Worm (Caenorhabditis elegans): ENCODE measurements around the gene T04A8.18.
A peak's percentile ranks its signal among the peaks of the same experiment; 100 is the strongest.

T04A8.18 gene

DNA sequence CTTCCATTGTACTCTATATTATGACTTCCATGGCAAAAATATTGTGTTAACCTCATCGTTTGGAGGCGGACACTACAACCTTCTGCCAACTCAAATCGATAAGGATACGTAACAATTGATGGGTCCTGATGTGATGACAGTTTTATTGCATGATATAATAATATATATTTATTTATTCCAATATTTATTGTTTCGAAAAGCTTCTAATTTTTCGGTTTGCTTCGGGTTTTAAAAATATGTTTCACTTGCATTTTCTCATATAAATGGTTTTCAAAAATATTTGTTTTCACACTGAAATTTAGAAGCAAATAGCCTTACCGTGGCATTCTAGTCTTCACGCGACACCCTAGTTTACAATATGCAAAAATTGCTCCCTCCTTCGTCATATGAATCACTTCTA lies 2.3 kb upstream of the T04A8.18 start, which contains the start of gene T04A8.13:
TSS of gene T04A8.13 (plus strand) at position 301 of the 400 bp plus-strand sequence.
- no peak for TF ChIP-seq nhr-12 (tag; optimal IDR thresholded peaks at IDR 0.05)
- no peak for TF ChIP-seq flh-1 (GFP tag; optimal IDR thresholded peaks at IDR 0.05)
- TF ChIP-seq bed-3 (GFP tag; optimal IDR thresholded peaks at IDR 0.05): no peak
- no peak for TF ChIP-seq snpc-4 (tag; optimal IDR thresholded peaks at IDR 0.05)
- TF ChIP-seq nhr-237 (tag; optimal IDR thresholded peaks at IDR 0.05): no peak
- TF ChIP-seq sem-2 (GFP tag; optimal IDR thresholded peaks at IDR 0.05): no peak
- no peak for TF ChIP-seq ceh-39 (tag; optimal IDR thresholded peaks at IDR 0.05)
- no peak for TF ChIP-seq unc-39 (tag; optimal IDR thresholded peaks at IDR 0.05)
- TF ChIP-seq sptf-1 (tag; optimal IDR thresholded peaks at IDR 0.05): no peak
- no peak for TF ChIP-seq drap-1 (GFP tag; optimal IDR thresholded peaks at IDR 0.05)
- TF ChIP-seq blmp-1 (tag; optimal IDR thresholded peaks at IDR 0.05): no peak
- TF ChIP-seq tbx-8 (GFP tag; optimal IDR thresholded peaks at IDR 0.05): no peak
- no peak for TF ChIP-seq ces-1 (GFP tag; optimal IDR thresholded peaks at IDR 0.05)
- no peak for TF ChIP-seq hlh-1 (tag; optimal IDR thresholded peaks at IDR 0.05)
- TF ChIP-seq zip-8 (tag; optimal IDR thresholded peaks at IDR 0.05): no peak
- TF ChIP-seq unc-120 (tag; optimal IDR thresholded peaks at IDR 0.05; ENCODE audit: poor library complexity, severe bottlenecking): no peak
- no peak for TF ChIP-seq pha-4 (tag; optimal IDR thresholded peaks at IDR 0.05)
- TF ChIP-seq ham-2 (GFP tag; optimal IDR thresholded peaks at IDR 0.05): no peak

DNA sequence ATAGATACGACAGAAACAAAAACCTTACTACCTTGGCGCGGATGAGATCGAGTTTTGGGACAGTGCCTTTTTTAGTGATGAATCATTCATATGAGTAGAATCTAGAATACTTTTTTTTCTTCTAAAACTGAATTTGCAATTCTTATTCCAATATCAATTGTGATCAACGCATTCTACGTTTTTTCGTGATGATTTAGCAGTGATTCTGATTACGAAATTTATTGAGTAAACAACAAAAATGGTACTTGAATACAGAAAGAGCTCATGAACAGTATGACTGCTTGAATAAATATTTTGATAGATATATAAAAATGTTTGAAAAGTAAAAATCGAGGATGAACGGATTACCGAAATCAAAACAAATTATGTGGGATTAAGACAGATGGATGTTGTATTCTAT lies 6.1 kb downstream of the T04A8.18 start, which contains the start of gene him-18:
TSS of gene him-18 (minus strand) at position 101 of the 400 bp plus-strand sequence.
- TF ChIP-seq flh-1 (GFP tag; optimal IDR thresholded peaks at IDR 0.05) (no peak), zip-8 (tag; optimal IDR thresholded peaks at IDR 0.05) (no peak), hlh-1 (tag; optimal IDR thresholded peaks at IDR 0.05) (no peak), nhr-12 (tag; optimal IDR thresholded peaks at IDR 0.05) (no peak), nhr-28 (tag; optimal IDR thresholded peaks at IDR 0.05) (no peak), nhr-2 (tag; optimal IDR thresholded peaks at IDR 0.05) (no peak), unc-120 (tag; optimal IDR thresholded peaks at IDR 0.05; ENCODE audit: poor library complexity, severe bottlenecking) (no peak), mep-1 (tag; optimal IDR thresholded peaks at IDR 0.05) (no peak)

DNA sequence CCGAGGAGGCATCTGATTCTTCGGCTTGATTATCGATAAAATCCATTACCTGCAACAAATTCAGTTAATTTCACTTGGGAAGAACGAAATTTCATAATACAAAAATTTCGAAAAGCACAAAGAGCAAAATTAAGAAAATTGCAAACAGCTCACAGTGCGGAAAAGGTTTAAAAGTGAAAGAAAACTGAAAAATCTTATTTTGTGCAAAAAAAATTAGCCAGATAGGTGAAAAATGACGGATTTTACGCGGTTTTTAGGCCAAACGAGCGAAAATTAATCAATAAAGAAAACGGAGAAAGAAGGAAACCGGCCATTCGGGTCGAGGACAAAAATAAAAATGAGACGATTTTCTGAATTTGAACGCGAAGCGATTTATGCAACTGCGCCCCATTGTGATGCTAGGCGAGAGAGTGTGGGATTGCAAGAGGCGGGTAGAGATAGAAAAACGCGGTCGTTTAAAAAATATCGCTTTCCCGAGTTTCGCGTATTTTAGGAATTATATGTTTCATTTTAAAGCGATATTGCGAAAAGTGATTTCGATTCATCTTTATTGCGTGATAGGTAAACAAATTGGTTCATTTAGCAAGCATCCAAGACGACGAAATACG lies 11.7 kb downstream of the T04A8.18 start, which contains the start of gene emb-5:
TSS of gene emb-5 (minus strand) at position 51 of the 608 bp plus-strand sequence.
- TF ChIP-seq tbx-8 (GFP tag; optimal IDR thresholded peaks at IDR 0.05): no peak
- no peak for TF ChIP-seq elt-1 (tag; optimal IDR thresholded peaks at IDR 0.05; ENCODE audit: borderline replicate concordance, insufficient read depth)
- TF ChIP-seq ham-2 (GFP tag; optimal IDR thresholded peaks at IDR 0.05): peak; percentile 16
- peak; percentile 12 for TF ChIP-seq drap-1 (GFP tag; optimal IDR thresholded peaks at IDR 0.05)
- peak; percentile 81 for TF ChIP-seq lin-13 (tag; optimal IDR thresholded peaks at IDR 0.05)
- peak; percentile 44 for TF ChIP-seq nhr-237 (tag; optimal IDR thresholded peaks at IDR 0.05)
- peak; percentile 42 for TF ChIP-seq pha-4 (tag; optimal IDR thresholded peaks at IDR 0.05)

DNA sequence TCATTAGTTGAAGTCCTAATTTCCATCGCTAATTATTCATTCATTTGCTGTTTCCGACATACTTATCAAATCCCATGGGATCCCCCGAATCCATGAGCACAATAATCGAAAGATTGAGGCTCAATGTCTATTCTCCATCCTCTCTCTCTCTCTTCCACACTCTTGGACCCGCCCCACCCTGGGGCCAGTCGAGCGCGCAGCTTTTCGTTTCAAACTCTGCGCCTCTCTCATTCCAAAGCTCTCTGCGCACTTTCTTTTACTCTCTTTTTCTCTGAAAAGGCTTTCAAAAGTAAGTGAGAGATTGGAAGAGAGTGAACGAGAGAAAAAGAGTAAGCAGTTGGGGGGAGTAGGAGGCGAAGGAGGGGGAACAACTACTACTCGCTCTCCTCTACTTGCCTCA lies 12.7 kb downstream of the T04A8.18 start, which contains the start of gene acy-1:
TSS of gene acy-1 (plus strand) at position 346 of the 400 bp plus-strand sequence.
- TF ChIP-seq ceh-83 (GFP tag; optimal IDR thresholded peaks at IDR 0.05) (no peak), elt-1 (tag; optimal IDR thresholded peaks at IDR 0.05; ENCODE audit: borderline replicate concordance, insufficient read depth) (no peak), nhr-28 (tag; optimal IDR thresholded peaks at IDR 0.05) (no peak), ztf-11 (tag; optimal IDR thresholded peaks at IDR 0.05) (no peak), nhr-76 (tag; optimal IDR thresholded peaks at IDR 0.05) (no peak), tbx-8 (GFP tag; optimal IDR thresholded peaks at IDR 0.05) (no peak), ces-1 (GFP tag; optimal IDR thresholded peaks at IDR 0.05) (peak; percentile 92), unc-62 (GFP tag; optimal IDR thresholded peaks at IDR 0.05) (peak; percentile 33), blmp-1 (tag; optimal IDR thresholded peaks at IDR 0.05) (peak; percentile 12), zip-8 (tag; optimal IDR thresholded peaks at IDR 0.05) (no peak), unc-120 (tag; optimal IDR thresholded peaks at IDR 0.05; ENCODE audit: poor library complexity, severe bottlenecking) (peak; percentile 69), ham-2 (GFP tag; optimal IDR thresholded peaks at IDR 0.05) (peak; percentile 43), unc-39 (tag; optimal IDR thresholded peaks at IDR 0.05) (no peak), lsy-2 (tag; optimal IDR thresholded peaks at IDR 0.05) (peak; percentile 22), sem-2 (GFP tag; optimal IDR thresholded peaks at IDR 0.05) (no peak), lin-13 (tag; optimal IDR thresholded peaks at IDR 0.05) (no peak), sptf-1 (tag; optimal IDR thresholded peaks at IDR 0.05) (peak; percentile 55), drap-1 (GFP tag; optimal IDR thresholded peaks at IDR 0.05) (no peak), nhr-12 (tag; optimal IDR thresholded peaks at IDR 0.05) (no peak), pha-4 (tag; optimal IDR thresholded peaks at IDR 0.05) (no peak), mls-2 (tag; optimal IDR thresholded peaks at IDR 0.05) (peak; percentile 62), elt-3 (tag; optimal IDR thresholded peaks at IDR 0.05) (no peak), ceh-43 (GFP tag; optimal IDR thresholded peaks at IDR 0.05) (no peak), cnd-1 (tag; optimal IDR thresholded peaks at IDR 0.05) (peak; percentile 30), mep-1 (tag; optimal IDR thresholded peaks at IDR 0.05) (peak; percentile 69), bed-3 (GFP tag; optimal IDR thresholded peaks at IDR 0.05) (no peak), hlh-1 (tag; optimal IDR thresholded peaks at IDR 0.05) (peak; percentile 81), nhr-237 (tag; optimal IDR thresholded peaks at IDR 0.05) (peak; percentile 67), flh-1 (GFP tag; optimal IDR thresholded peaks at IDR 0.05) (no peak), nhr-2 (tag; optimal IDR thresholded peaks at IDR 0.05) (no peak), M03D4.4 (tag; optimal IDR thresholded peaks at IDR 0.05) (no peak), ceh-39 (tag; optimal IDR thresholded peaks at IDR 0.05) (no peak)

Data from whole organism, mixed stage, embryonic.